Fruit fly (Drosophila melanogaster) whole organism, wandering third instar larva: ENCODE measurements around the gene CG17159.

Experiments
- Abd-B ChIP-seq: fragments of >200 bp; optimal IDR thresholded peaks from 2 replicates; lab custom pipeline; 2017; ENCODE audit warnings: missing biosample characterization, missing genetic modification characterization
- CG9705 ChIP-seq: fragments of 200-800 bp; sonication (Bioruptor generic); optimal IDR thresholded peaks from 2 replicates; lab custom pipeline; 2018; ENCODE audit warnings: missing biosample characterization, mild to moderate bottlenecking, missing genetic modification characterization
- CrebA ChIP-seq: fragments of 200-800 bp; sonication (Bioruptor generic); optimal IDR thresholded peaks from 2 replicates; lab custom pipeline; 2016; ENCODE audit warnings: missing biosample characterization, mild to moderate bottlenecking, missing genetic modification characterization, borderline replicate concordance
- Dfd ChIP-seq: fragments of >200 bp; optimal IDR thresholded peaks from 2 replicates; lab custom pipeline; 2017; ENCODE audit warnings: missing biosample characterization, missing genetic modification characterization
- Dif ChIP-seq: fragments of 200-275, 200-300 bp; sonication (Bioruptor generic); optimal IDR thresholded peaks from 2 replicates; lab custom pipeline; 2018; ENCODE audit warnings: missing biosample characterization, missing genetic modification characterization; ENCODE audit not compliant: partially characterized antibody
- GATAd ChIP-seq: sonication (Bioruptor generic); optimal IDR thresholded peaks from 2 replicates; lab custom pipeline; 2016; ENCODE audit warnings: missing biosample characterization, missing genetic modification characterization
- HLH106 ChIP-seq: fragments of 200-800 bp; optimal IDR thresholded peaks from 3 replicates; lab custom pipeline; 2019; ENCODE audit warnings: missing biosample characterization, mild to moderate bottlenecking, missing genetic modification characterization, moderate library complexity
- Hnf4 ChIP-seq: fragments of 200-800 bp; sonication (Bioruptor generic); optimal IDR thresholded peaks from 2 replicates; lab custom pipeline; 2016; ENCODE audit warnings: missing biosample characterization, mild to moderate bottlenecking, missing genetic modification characterization
- Hr78 ChIP-seq: fragments of >200 bp; optimal IDR thresholded peaks from 2 replicates; lab custom pipeline; 2017; ENCODE audit warnings: missing biosample characterization, missing genetic modification characterization
- Hr83 ChIP-seq: fragments of 200-300 bp; sonication (Bioruptor generic); optimal IDR thresholded peaks from 2 replicates; lab custom pipeline; 2016; ENCODE audit warnings: missing biosample characterization, mild to moderate bottlenecking, missing genetic modification characterization, moderate library complexity; ENCODE audit not compliant: poor library complexity, severe bottlenecking
- Mio ChIP-seq: sonication (Bioruptor generic); optimal IDR thresholded peaks from 2 replicates; lab custom pipeline; 2016; ENCODE audit warnings: missing biosample characterization, missing genetic modification characterization
- Myc ChIP-seq: fragments of >200 bp; optimal IDR thresholded peaks from 2 replicates; lab custom pipeline; 2017
- N ChIP-seq: fragments of >200 bp; optimal IDR thresholded peaks from 2 replicates; lab custom pipeline; 2018; ENCODE audit warnings: missing biosample characterization, missing external identifiers, missing genetic modification characterization
- Rel ChIP-seq, 2 experiments: fragments of 200-800 bp; sonication (Bioruptor generic) in 1 of 2; optimal IDR thresholded peaks; 2 replicates in 1 of 2; 3 replicates in 1 of 2; lab custom pipeline; 2016 to 2019; ENCODE audit warnings: mild to moderate bottlenecking in 2 of 2, missing biosample characterization in 2 of 2, missing genetic modification characterization in 2 of 2, moderate library complexity in 1 of 2
- Sp1 ChIP-seq: fragments of 200-800 bp; sonication (Bioruptor generic); optimal IDR thresholded peaks from 3 replicates; lab custom pipeline; 2019; ENCODE audit warnings: missing biosample characterization, mild to moderate bottlenecking, missing genetic modification characterization, moderate library complexity
- Vsx2 ChIP-seq: fragments of 200-300, 225-300 bp; sonication (Bioruptor generic); optimal IDR thresholded peaks from 2 replicates; lab custom pipeline; 2018; ENCODE audit warnings: missing biosample characterization, missing genetic modification characterization; ENCODE audit not compliant: partially characterized antibody
- br ChIP-seq: fragments of 200-800 bp; sonication (Bioruptor generic); optimal IDR thresholded peaks from 2 replicates; lab custom pipeline; 2016; ENCODE audit warnings: missing biosample characterization, missing genetic modification characterization
- dl ChIP-seq, 2 experiments: fragments of 175-275, 200-275 bp in 1 of 2; fragments of 200-275 bp in 1 of 2; sonication (Bioruptor generic); optimal IDR thresholded peaks; lab custom pipeline; 2018; ENCODE audit warnings: mild to moderate bottlenecking in 2 of 2, missing biosample characterization in 2 of 2, missing genetic modification characterization in 2 of 2, moderate library complexity in 2 of 2; ENCODE audit not compliant: partially characterized antibody in 2 of 2, insufficient read depth in 1 of 2
- dmrt93B ChIP-seq: fragments of 200-800 bp; sonication (Bioruptor generic); optimal IDR thresholded peaks from 2 replicates; lab custom pipeline; 2018; ENCODE audit warnings: missing biosample characterization, mild to moderate bottlenecking, missing genetic modification characterization
- dsf ChIP-seq: sonication (Bioruptor generic); optimal IDR thresholded peaks from 2 replicates; lab custom pipeline; 2016; ENCODE audit warnings: missing biosample characterization, missing genetic modification characterization, borderline replicate concordance
- ey ChIP-seq: fragments of 200-800 bp; sonication (Bioruptor generic); optimal IDR thresholded peaks from 2 replicates; lab custom pipeline; 2016; ENCODE audit warnings: missing biosample characterization, missing genetic modification characterization
- fru ChIP-seq: fragments of 200-800 bp; sonication (Bioruptor generic); optimal IDR thresholded peaks from 3 replicates; lab custom pipeline; 2016; ENCODE audit warnings: missing biosample characterization, mild to moderate bottlenecking, missing genetic modification characterization
- h ChIP-seq: fragments of 200-800 bp; sonication (Bioruptor generic); optimal IDR thresholded peaks from 3 replicates; lab custom pipeline; 2016; ENCODE audit warnings: missing biosample characterization, mild to moderate bottlenecking, missing genetic modification characterization
- jim ChIP-seq: fragments of 175-275, 200-325 bp; sonication (Bioruptor generic); optimal IDR thresholded peaks from 2 replicates; lab custom pipeline; 2016; ENCODE audit warnings: missing biosample characterization, mild to moderate bottlenecking, missing genetic modification characterization
- lola ChIP-seq: fragments of >200 bp; optimal IDR thresholded peaks from 2 replicates; lab custom pipeline; 2017; ENCODE audit warnings: missing biosample characterization, missing genetic modification characterization
- pan ChIP-seq: fragments of >200 bp; optimal IDR thresholded peaks from 2 replicates; lab custom pipeline; 2017
- psq ChIP-seq: fragments of 200-800 bp; sonication (Bioruptor generic); optimal IDR thresholded peaks from 3 replicates; lab custom pipeline; 2017; ENCODE audit warnings: missing biosample characterization, mild to moderate bottlenecking, missing genetic modification characterization, moderate library complexity
- rgr ChIP-seq: fragments of 200-800 bp; sonication (Bioruptor generic); optimal IDR thresholded peaks from 3 replicates; lab custom pipeline; 2016; ENCODE audit warnings: missing biosample characterization, mild to moderate bottlenecking, missing genetic modification characterization
- sv ChIP-seq: fragments of 200-800 bp; sonication (Bioruptor generic); optimal IDR thresholded peaks from 3 replicates; lab custom pipeline; 2016; ENCODE audit warnings: missing biosample characterization, missing genetic modification characterization
- tai ChIP-seq: sonication (Bioruptor generic); optimal IDR thresholded peaks from 2 replicates; lab custom pipeline; 2016; ENCODE audit warnings: missing biosample characterization, missing genetic modification characterization
- usp ChIP-seq: fragments of >200 bp; optimal IDR thresholded peaks from 2 replicates; lab custom pipeline; 2017; ENCODE audit warnings: missing biosample characterization, missing genetic modification characterization
- woc ChIP-seq: sonication (Bioruptor generic); optimal IDR thresholded peaks from 2 replicates; lab custom pipeline; 2016; ENCODE audit warnings: missing biosample characterization, mild to moderate bottlenecking, missing genetic modification characterization

The CG17159 gene

DNA sequence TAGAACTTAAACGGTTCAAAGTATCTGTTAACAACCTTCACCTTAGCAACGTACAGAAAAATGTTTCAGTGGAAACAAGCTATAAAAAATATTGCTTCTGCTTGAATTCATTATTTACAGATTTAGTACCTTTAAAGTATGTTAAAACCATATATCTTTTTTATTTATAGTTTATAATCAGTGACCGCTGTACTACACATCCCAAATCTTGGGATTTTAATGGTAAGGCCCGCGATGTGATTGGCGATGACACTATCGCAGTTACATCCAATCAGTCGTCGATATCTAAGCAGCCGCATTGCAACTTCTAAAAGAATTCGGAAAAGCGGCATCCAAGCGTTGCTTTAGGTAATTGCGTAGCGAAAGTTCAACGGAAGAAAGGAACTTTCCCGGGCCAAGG, 4.8 kb upstream of the CG17159 start:
- TF ChIP-seq N (peak; percentile 43), Rel (GFP tag; optimal IDR thresholded peaks at IDR 0.05; lab: Kevin White, UChicago) (no peak), Rel (tag; optimal IDR thresholded peaks at IDR 0.05; lab: Kevin White, UChicago) (no peak)

DNA sequence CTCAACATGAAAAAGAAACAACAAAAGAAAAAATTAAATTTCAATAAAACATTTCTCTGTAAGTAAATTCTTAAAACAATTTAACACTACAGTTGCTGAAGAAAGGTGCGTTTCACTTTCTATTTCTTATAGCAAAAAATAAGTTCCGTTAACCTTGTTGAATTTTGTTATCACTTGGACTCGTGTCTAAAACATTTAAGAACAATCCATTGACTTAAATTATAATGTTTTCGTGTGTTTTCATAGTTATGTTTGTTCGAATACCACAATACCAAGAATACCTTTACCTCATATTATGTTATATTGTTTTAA, 4.3 kb upstream of the CG17159 start:
- TF ChIP-seq sv (GFP tag; lab: Kevin White, UChicago) = no peak
- no peak for TF ChIP-seq HLH106 (tag; lab: Kevin White, UChicago)
- no peak for TF ChIP-seq dl (GFP tag; optimal IDR thresholded peaks at IDR 0.05; lab: Kevin White, UChicago; ENCODE audit: insufficient read depth in 1 of 2, partially characterized antibody in 2 of 2)
- TF ChIP-seq Dfd (GFP tag; lab: Kevin White, UChicago) = peak; percentile 38
- no peak for TF ChIP-seq pan (lab: Kevin White, UChicago)
- TF ChIP-seq, all 38 proteins: peak for 1

dm6 chrX:23096117-23096817, 3.8 kb upstream of the CG17159 start, which contains the start of gene CG17162:
Gene CG17162, minus strand, starts transcription at chrX:23096735.
- TF ChIP-seq psq (GFP tag; lab: Kevin White, UChicago) (no peak), Abd-B (GFP tag; lab: Kevin White, UChicago) (no peak), Vsx2 (GFP tag; lab: Kevin White, UChicago) (no peak), fru (no peak), dl (GFP tag; optimal IDR thresholded peaks at IDR 0.05; lab: Kevin White, UChicago; ENCODE audit: insufficient read depth in 1 of 2, partially characterized antibody in 2 of 2) (no peak), Myc (lab: Kevin White, UChicago) (no peak), Dif (no peak), dsf (GFP tag; lab: Kevin White, UChicago) (no peak), CG9705 (GFP tag; lab: Kevin White, UChicago) (no peak)
- TF ChIP-seq, all 38 proteins: peak for 0

DNA sequence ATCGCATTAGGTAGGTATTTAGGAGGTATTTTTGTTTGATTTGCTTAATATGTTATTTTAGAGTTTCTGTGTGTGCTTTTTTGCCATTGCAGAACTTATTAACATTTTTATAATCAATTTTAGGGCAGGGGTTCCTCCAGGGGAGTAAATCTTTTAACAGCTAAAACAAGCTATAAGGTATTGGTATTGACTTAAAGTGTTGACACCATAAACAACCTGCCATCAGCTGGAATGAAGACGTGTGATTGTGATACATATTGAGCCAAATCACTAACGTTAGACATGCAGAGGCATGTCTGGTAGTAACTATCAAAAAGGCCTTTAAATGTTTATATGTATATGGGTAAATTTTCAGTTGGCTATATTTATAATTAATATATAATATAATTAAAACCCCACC, 620 bp downstream of the CG17159 start:
- TF ChIP-seq Abd-B (GFP tag; lab: Kevin White, UChicago) = no peak
- no peak for TF ChIP-seq Rel (GFP tag; optimal IDR thresholded peaks at IDR 0.05; lab: Kevin White, UChicago)
- no peak for TF ChIP-seq Rel (tag; optimal IDR thresholded peaks at IDR 0.05; lab: Kevin White, UChicago)
- TF ChIP-seq tai (GFP tag; lab: Kevin White, UChicago) = no peak
- no peak for TF ChIP-seq pan (lab: Kevin White, UChicago)
- no peak for TF ChIP-seq GATAd (GFP tag; lab: Kevin White, UChicago)
- TF ChIP-seq br (GFP tag; lab: Kevin White, UChicago) = no peak
- TF ChIP-seq Hnf4 (GFP tag; lab: Kevin White, UChicago) = no peak
- TF ChIP-seq rgr = no peak

DNA sequence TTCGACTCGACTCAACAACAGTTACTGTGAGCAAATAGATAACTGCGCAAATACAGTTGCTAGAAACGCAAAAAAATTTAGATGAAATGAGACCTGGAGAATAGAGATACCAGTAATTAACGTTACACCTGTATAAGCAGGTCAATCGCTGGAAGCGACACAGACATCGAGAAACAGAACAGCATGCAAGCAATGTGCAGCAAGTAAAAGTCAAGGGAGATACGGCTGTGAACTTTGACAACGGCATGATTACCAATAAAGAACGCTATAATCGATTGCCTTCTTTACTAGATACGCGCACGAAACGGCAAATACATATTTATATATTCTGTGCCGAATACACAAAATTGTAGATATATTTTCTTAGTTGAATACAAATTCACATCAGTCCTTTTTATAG, 1.1 kb downstream of the CG17159 start:
- TF ChIP-seq dmrt93B (GFP tag; lab: Kevin White, UChicago) (no peak), pan (lab: Kevin White, UChicago) (no peak), Dfd (GFP tag; lab: Kevin White, UChicago) (no peak), dsf (GFP tag; lab: Kevin White, UChicago) (no peak), lola (GFP tag; lab: Kevin White, UChicago) (no peak), Hr83 (no peak), ey (GFP tag; lab: Kevin White, UChicago) (no peak), Hnf4 (GFP tag; lab: Kevin White, UChicago) (no peak), jim (GFP tag; lab: Kevin White, UChicago) (no peak), HLH106 (tag; lab: Kevin White, UChicago) (no peak), Mio (GFP tag; lab: Kevin White, UChicago) (no peak), psq (GFP tag; lab: Kevin White, UChicago) (no peak), N (no peak), CG9705 (GFP tag; lab: Kevin White, UChicago) (no peak), rgr (no peak)
- TF ChIP-seq, all 38 proteins: peak for 0

- TF ChIP-seq Hr78 (GFP tag; lab: Kevin White, UChicago) (no peak), woc (GFP tag; lab: Kevin White, UChicago) (no peak), tai (GFP tag; lab: Kevin White, UChicago) (no peak), psq (GFP tag; lab: Kevin White, UChicago) (no peak), Abd-B (GFP tag; lab: Kevin White, UChicago) (no peak), Sp1 (no peak), Hnf4 (GFP tag; lab: Kevin White, UChicago) (no peak), rgr (no peak), pan (lab: Kevin White, UChicago) (no peak), h (no peak), usp (no peak), CrebA (GFP tag; lab: Kevin White, UChicago) (no peak), HLH106 (tag; lab: Kevin White, UChicago) (no peak), jim (GFP tag; lab: Kevin White, UChicago) (no peak), br (GFP tag; lab: Kevin White, UChicago) (no peak), GATAd (GFP tag; lab: Kevin White, UChicago) (no peak), Myc (lab: Kevin White, UChicago) (no peak)
- TF ChIP-seq, all 38 proteins: peak for 0
These were observed 2.0 kb downstream of the CG17159 start for dm6 chrX:23090474-23090873.
